Fruit fly (Drosophila melanogaster): ENCODE data around the gene CG4133.

DNA sequence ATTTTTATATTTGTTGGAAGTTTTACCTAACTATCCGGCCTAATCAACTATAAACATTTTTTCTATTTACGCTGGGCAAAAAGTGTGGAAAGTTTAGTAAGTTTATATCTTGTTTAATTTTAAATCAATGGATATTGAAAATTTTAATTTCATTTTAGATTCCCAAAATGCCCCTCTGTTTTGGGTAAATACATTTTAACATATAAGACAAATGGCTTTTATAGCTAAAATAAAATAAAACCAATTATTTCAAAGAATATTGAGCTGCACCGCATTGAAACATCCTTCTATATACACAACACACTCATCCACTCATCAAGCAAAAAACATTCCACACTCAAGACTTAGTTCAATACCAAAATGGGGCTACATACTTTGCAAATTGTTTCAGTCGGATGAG is 20.6 kb downstream of the CG4133 start, which contains the start of gene ush:
- TF ChIP-seq Pif1A (GFP tag; optimal IDR thresholded peaks at IDR 0.05) (no peak), EcR (GFP tag; optimal IDR thresholded peaks at IDR 0.05) (no peak), CG9948 (tag; optimal IDR thresholded peaks at IDR 0.05) (no peak), CG8301 (tag; optimal IDR thresholded peaks at IDR 0.05) (no peak), CG10348 (GFP tag; IDR thresholded peaks at IDR 0.05) (no peak), CG32121 (GFP tag; IDR thresholded peaks at IDR 0.05) (no peak), CG4496 (GFP tag; IDR thresholded peaks at IDR 0.05) (no peak), CG15710 (tag; optimal IDR thresholded peaks at IDR 0.05) (no peak), Snoo (tag; optimal IDR thresholded peaks at IDR 0.05) (no peak)

Data from whole organism, pupa.